Worm (Caenorhabditis elegans) whole organism, early embryonic: ENCODE data around the gene pqn-73.

Source experiments
- F13C5.2 ChIP-seq: sonication (generic microtip); optimal IDR thresholded peaks from 2 replicates; lab custom pipeline; 2017; ENCODE audit warnings: mild to moderate bottlenecking, missing genetic modification characterization, inconsistent platforms, missing compliant biosample characterization
- ama-1 ChIP-seq: fragments of 150-350 bp; optimal IDR thresholded peaks from 2 replicates; lab custom pipeline; 2014
- ceh-13 ChIP-seq: fragments of 200-800 bp; sonication (Bioruptor generic); optimal IDR thresholded peaks from 2 replicates; lab custom pipeline; 2018; ENCODE audit warnings: mild to moderate bottlenecking, missing genetic modification characterization, missing compliant biosample characterization
- ceh-36 ChIP-seq: sonication (generic microtip); optimal IDR thresholded peaks from 2 replicates; lab custom pipeline; 2016; ENCODE audit warnings: missing genetic modification characterization, inconsistent platforms, missing compliant biosample characterization
- ets-7 ChIP-seq: sonication (generic microtip); optimal IDR thresholded peaks from 2 replicates; lab custom pipeline; 2016; ENCODE audit warnings: missing genotype, missing genetic modification characterization, missing compliant biosample characterization
- flt-1 ChIP-seq: fragments of 200-800 bp; sonication (Bioruptor generic); IDR thresholded peaks from 2 replicates; pipeline ENCODE4 v1.3.6; 2022; ENCODE audit warnings: missing genetic modification characterization, missing compliant biosample characterization
- hmg-4 ChIP-seq: fragments of 200-800 bp; sonication (Bioruptor generic); optimal IDR thresholded peaks from 2 replicates; lab custom pipeline; 2018; ENCODE audit warnings: mild to moderate bottlenecking, missing genetic modification characterization, missing compliant biosample characterization
- pes-1 ChIP-seq: fragments of 200-800 bp; sonication (Bioruptor generic); IDR thresholded peaks from 2 replicates; pipeline ENCODE4 v1.3.6; 2022; ENCODE audit warnings: missing genetic modification reagents, missing genetic modification characterization, missing compliant biosample characterization
- sea-1 ChIP-seq: fragments of 200-800 bp; sonication (Bioruptor generic); conservative IDR thresholded peaks from 2 replicates; pipeline ENCODE4 v1.3.6; 2022; ENCODE audit warnings: missing genetic modification characterization, missing compliant biosample characterization
- tbx-11 ChIP-seq: fragments of 200-800 bp; sonication (Bioruptor generic); IDR thresholded peaks from 2 replicates; pipeline ENCODE4 v1.3.6; 2022; ENCODE audit warnings: missing genetic modification characterization, missing compliant biosample characterization
- tra-4 ChIP-seq: sonication (generic microtip); optimal IDR thresholded peaks from 2 replicates; lab custom pipeline; 2017; ENCODE audit warnings: missing genetic modification characterization, missing compliant biosample characterization

- TF ChIP-seq ama-1 (lab: Kevin White, UChicago): no peak
- no peak for TF ChIP-seq tra-4
- no peak for TF ChIP-seq hmg-4 (GFP tag; lab: Kevin White, UChicago)
- no peak for TF ChIP-seq ceh-36 (tag; lab: Kevin White, UChicago)
- TF ChIP-seq sea-1 (GFP tag; lab: Robert Waterston, UW): no peak
- no peak for TF ChIP-seq ets-7 (tag; lab: Kevin White, UChicago)
- TF ChIP-seq flt-1: no peak
- no peak for TF ChIP-seq ceh-13 (GFP tag; lab: Kevin White, UChicago)
- no peak for TF ChIP-seq F13C5.2 (tag; lab: Kevin White, UChicago)
- no peak for TF ChIP-seq tbx-11 (GFP tag; lab: Robert Waterston, UW)
- no peak for TF ChIP-seq pes-1 (GFP tag; lab: Robert Waterston, UW)
These were observed 11.3 kb upstream of the pqn-73 start for ce11 chrII:8529176-8529698.
